Fruit fly (Drosophila melanogaster): Measurements from ENCODE around the gene Calr.

The Calr gene

dm6 chr3R:9583122-9583521 is 47.5 kb downstream of the Calr start, which contains the start of gene CG33654:
Gene CG33654, minus strand, starts transcription at chr3R:9583222.
- TF ChIP-seq CG32121 (GFP tag; IDR thresholded peaks at IDR 0.05) (no peak), Snoo (tag; optimal IDR thresholded peaks at IDR 0.05) (no peak), CG8301 (tag; optimal IDR thresholded peaks at IDR 0.05) (no peak), CG15710 (tag; optimal IDR thresholded peaks at IDR 0.05) (no peak), Pif1A (GFP tag; optimal IDR thresholded peaks at IDR 0.05) (no peak), rn (GFP tag; IDR thresholded peaks at IDR 0.05) (no peak), gl (tag; optimal IDR thresholded peaks at IDR 0.05) (no peak), CG9948 (tag; optimal IDR thresholded peaks at IDR 0.05) (no peak), CG12605 (GFP tag; IDR thresholded peaks at IDR 0.05) (no peak), Ets98B (GFP tag; IDR thresholded peaks at IDR 0.05) (no peak)

- no peak for TF ChIP-seq fd96Ca (GFP tag; IDR thresholded peaks at IDR 0.05)
- no peak for TF ChIP-seq rn (GFP tag; IDR thresholded peaks at IDR 0.05)
- TF ChIP-seq CG34367 (tag; optimal IDR thresholded peaks at IDR 0.05), result no peak
- TF ChIP-seq D1 (tag; optimal IDR thresholded peaks at IDR 0.05), result no peak
- TF ChIP-seq CG10348 (GFP tag; IDR thresholded peaks at IDR 0.05), result no peak
- no peak for TF ChIP-seq gl (tag; optimal IDR thresholded peaks at IDR 0.05)
- no peak for TF ChIP-seq EcR (GFP tag; optimal IDR thresholded peaks at IDR 0.05)
- TF ChIP-seq CG32121 (GFP tag; IDR thresholded peaks at IDR 0.05), result no peak; the same call in 1 of the 2 replicates
- TF ChIP-seq Ets98B (GFP tag; IDR thresholded peaks at IDR 0.05), result no peak
- TF ChIP-seq CG8301 (tag; optimal IDR thresholded peaks at IDR 0.05), result no peak
- no peak for TF ChIP-seq CG15710 (tag; optimal IDR thresholded peaks at IDR 0.05)
- no peak for TF ChIP-seq CG13204 (GFP tag; optimal IDR thresholded peaks at IDR 0.05)
Measured at dm6 chr3R:9581973-9582372, 48.7 kb downstream of the Calr start.

- TF ChIP-seq CG17806 (tag; optimal IDR thresholded peaks at IDR 0.05) (peak; percentile 26), CG34367 (tag; optimal IDR thresholded peaks at IDR 0.05) (no peak), CG13204 (GFP tag; optimal IDR thresholded peaks at IDR 0.05) (no peak), CG10348 (GFP tag; IDR thresholded peaks at IDR 0.05) (no peak), gl (tag; optimal IDR thresholded peaks at IDR 0.05) (no peak), CG32121 (GFP tag; IDR thresholded peaks at IDR 0.05) (peak; percentile 55; the same call in 1 of the 2 replicates), CG8159 (tag; optimal IDR thresholded peaks at IDR 0.05) (peak; percentile 10), rn (GFP tag; IDR thresholded peaks at IDR 0.05) (no peak), CG14655 (GFP tag; optimal IDR thresholded peaks at IDR 0.05) (no peak), CG4496 (GFP tag; IDR thresholded peaks at IDR 0.05) (peak; percentile 24; the same call in 1 of the 3 replicates), Snoo (tag; optimal IDR thresholded peaks at IDR 0.05) (peak; percentile 8), EcR (GFP tag; optimal IDR thresholded peaks at IDR 0.05) (no peak), CG12605 (GFP tag; IDR thresholded peaks at IDR 0.05) (peak; percentile 53; the same call in 1 of the 2 replicates), fd96Ca (GFP tag; IDR thresholded peaks at IDR 0.05) (0 out of 3 replicates have a peak, but pooled peaks have one; percentile 26), Pif1A (GFP tag; optimal IDR thresholded peaks at IDR 0.05) (no peak), CG8301 (tag; optimal IDR thresholded peaks at IDR 0.05) (peak; percentile 75), CG9948 (tag; optimal IDR thresholded peaks at IDR 0.05) (no peak), Pif1B (GFP tag; optimal IDR thresholded peaks at IDR 0.05) (peak; percentile 26), Ets98B (GFP tag; IDR thresholded peaks at IDR 0.05) (peak; percentile 63; the same call in 1 of the 2 replicates), CG15710 (tag; optimal IDR thresholded peaks at IDR 0.05) (no peak), D1 (tag; optimal IDR thresholded peaks at IDR 0.05) (no peak)
Measured at dm6 chr3R:9581089-9581520, 49.5 kb downstream of the Calr start, which contains the start of gene CG8301. Gene CG8301, plus strand, starts transcription at chr3R:9581306.
